Fruit fly (Drosophila melanogaster): ENCODE data around the gene chico.

Gene chico

DNA sequence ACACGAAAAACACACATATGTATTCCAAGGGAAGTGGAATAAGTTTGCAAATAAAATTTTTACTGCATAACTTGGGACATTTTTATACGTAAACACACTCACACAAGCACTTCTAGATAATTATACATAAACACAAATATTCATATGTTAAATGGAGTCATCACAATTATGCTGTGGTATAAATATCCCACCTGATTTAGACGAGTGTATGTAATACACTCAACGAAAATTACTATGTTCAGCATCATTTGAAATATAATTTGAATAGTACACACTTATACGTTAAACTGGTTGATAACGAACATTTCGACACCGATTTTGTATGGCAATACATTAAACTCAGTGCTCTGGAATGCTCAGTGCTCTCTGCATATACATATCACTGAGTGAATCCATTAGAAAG, 15.8 kb downstream of the chico start (continued):
- no peak for TF ChIP-seq CG8281 (tag; optimal IDR thresholded peaks at IDR 0.05)
- TF ChIP-seq Med (GFP tag): peak; percentile 81
- TF ChIP-seq pnt (GFP tag; optimal IDR thresholded peaks at IDR 0.05): peak; percentile 7
- TF ChIP-seq Hand (GFP tag; optimal IDR thresholded peaks at IDR 0.05): no peak
- TF ChIP-seq CG4820 (GFP tag; optimal IDR thresholded peaks at IDR 0.05): no peak
- TF ChIP-seq Tbp (GFP tag; optimal IDR thresholded peaks at IDR 0.05): no peak
- TF ChIP-seq CG8388 (GFP tag; optimal IDR thresholded peaks at IDR 0.05): no peak
- TF ChIP-seq Elba2 (GFP tag; optimal IDR thresholded peaks at IDR 0.05): no peak
- 0 out of 2 replicates have a peak, but pooled peaks have one; percentile 9 for TF ChIP-seq sob (GFP tag; IDR thresholded peaks at IDR 0.05)
- TF ChIP-seq Dek (tag; optimal IDR thresholded peaks at IDR 0.05): no peak
- no peak for TF ChIP-seq ac (GFP tag; optimal IDR thresholded peaks at IDR 0.05)
- TF ChIP-seq tgo (GFP tag; IDR thresholded peaks at IDR 0.05): no peak
- TF ChIP-seq CG12071 (GFP tag; optimal IDR thresholded peaks at IDR 0.05): no peak
- no peak for TF ChIP-seq stwl (tag; optimal IDR thresholded peaks at IDR 0.05)
- peak; percentile 62; the same call in 1 of the 2 replicates for TF ChIP-seq Rfx (GFP tag; IDR thresholded peaks at IDR 0.05)
- TF ChIP-seq CG14667 (GFP tag; IDR thresholded peaks at IDR 0.05): no peak
- no peak for TF ChIP-seq ash1 (GFP tag; optimal IDR thresholded peaks at IDR 0.05)
- TF ChIP-seq CkIIα-i1 (GFP tag; IDR thresholded peaks at IDR 0.05): no peak
- no peak for TF ChIP-seq sisA (GFP tag; IDR thresholded peaks at IDR 0.05)
- no peak for TF ChIP-seq B-H1 (GFP tag; IDR thresholded peaks at IDR 0.05)
- TF ChIP-seq Fer2 (tag; optimal IDR thresholded peaks at IDR 0.05): no peak
- no peak for TF ChIP-seq CG13775 (GFP tag; optimal IDR thresholded peaks at IDR 0.05)
- no peak for TF ChIP-seq HmgZ (tag; optimal IDR thresholded peaks at IDR 0.05)
- TF ChIP-seq prd (optimal IDR thresholded peaks at IDR 0.05): no peak
- TF ChIP-seq prd (GFP tag; IDR thresholded peaks at IDR 0.05): no peak
- TF ChIP-seq Sin3A (optimal IDR thresholded peaks at IDR 0.05): no peak
- TF ChIP-seq NK7.1 (GFP tag; optimal IDR thresholded peaks at IDR 0.05): no peak
- TF ChIP-seq bab2 (GFP tag; optimal IDR thresholded peaks at IDR 0.05): no peak
- TF ChIP-seq CG8478 (optimal IDR thresholded peaks at IDR 0.05): no peak
- TF ChIP-seq Hr51 (GFP tag; optimal IDR thresholded peaks at IDR 0.05): no peak
- no peak for TF ChIP-seq CG4360 (GFP tag; IDR thresholded peaks at IDR 0.05)
- TF ChIP-seq crc (GFP tag; optimal IDR thresholded peaks at IDR 0.05): no peak
- TF ChIP-seq gce (GFP tag; IDR thresholded peaks at IDR 0.05): no peak
- no peak for TF ChIP-seq Lhr (GFP tag; optimal IDR thresholded peaks at IDR 0.05)
- no peak for TF ChIP-seq Blimp-1 (GFP tag; optimal IDR thresholded peaks at IDR 0.05)
- TF ChIP-seq CG7271 (tag; optimal IDR thresholded peaks at IDR 0.05): no peak
- TF ChIP-seq Six4 (GFP tag; optimal IDR thresholded peaks at IDR 0.05): no peak
- no peak for TF ChIP-seq CG2129 (GFP tag; IDR thresholded peaks at IDR 0.05; ENCODE audit: partially characterized antibody)
- no peak for TF ChIP-seq gsb (GFP tag; IDR thresholded peaks at IDR 0.05)
- TF ChIP-seq hbn (GFP tag; IDR thresholded peaks at IDR 0.05; ENCODE audit: partially characterized antibody): no peak
- TF ChIP-seq Ssrp (tag; optimal IDR thresholded peaks at IDR 0.05): no peak
- no peak for TF ChIP-seq CG11456 (GFP tag; IDR thresholded peaks at IDR 0.05)
- no peak for TF ChIP-seq CG14441 (GFP tag; IDR thresholded peaks at IDR 0.05)
- TF ChIP-seq CG4404 (GFP tag; IDR thresholded peaks at IDR 0.05): no peak
- TF ChIP-seq ro (GFP tag; IDR thresholded peaks at IDR 0.05): no peak
- TF ChIP-seq sc (optimal IDR thresholded peaks at IDR 0.05): no peak
- TF ChIP-seq sc (GFP tag; optimal IDR thresholded peaks at IDR 0.05): no peak
- TF ChIP-seq CG4730 (GFP tag; IDR thresholded peaks at IDR 0.05): no peak
- TF ChIP-seq p53 (GFP tag; optimal IDR thresholded peaks at IDR 0.05): no peak
- TF ChIP-seq CG15269 (tag; optimal IDR thresholded peaks at IDR 0.05): peak; percentile 9
- TF ChIP-seq toy (GFP tag; IDR thresholded peaks at IDR 0.05): no peak
- TF ChIP-seq Meics (GFP tag; optimal IDR thresholded peaks at IDR 0.05): peak; percentile 44
- TF ChIP-seq Gug (GFP tag; IDR thresholded peaks at IDR 0.05): no peak
- no peak for TF ChIP-seq CG9817 (tag; optimal IDR thresholded peaks at IDR 0.05)
